Fruit fly (Drosophila melanogaster): Measurements from ENCODE around the gene Agpat3.

Gene Agpat3

DNA sequence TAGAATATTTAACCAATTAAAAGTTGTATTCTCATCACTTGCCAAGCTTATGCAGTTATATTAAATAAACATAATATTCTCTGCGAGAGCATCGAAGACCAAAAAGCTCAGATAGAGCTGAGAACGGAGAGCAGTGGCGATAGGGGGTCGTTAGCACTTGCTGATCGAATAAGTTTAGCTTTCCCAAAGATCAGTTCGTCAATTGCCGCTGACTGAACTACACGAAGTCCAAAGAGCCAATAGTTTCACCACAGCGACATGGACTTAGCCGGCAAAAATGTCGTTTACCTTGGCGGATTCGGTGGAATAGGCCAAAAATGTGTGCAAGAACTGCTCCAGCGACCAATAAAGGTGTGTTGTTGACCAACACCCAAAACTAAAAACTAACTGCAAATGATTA lies 17.6 kb downstream of the Agpat3 start, which contains the start of gene CG4842:
CG4842 (plus strand) TSS at position 191 of the 400 bp plus-strand sequence.
- TF ChIP-seq CG17801 (GFP tag; optimal IDR thresholded peaks at IDR 0.05; ENCODE audit: partially characterized antibody), result no peak

DNA sequence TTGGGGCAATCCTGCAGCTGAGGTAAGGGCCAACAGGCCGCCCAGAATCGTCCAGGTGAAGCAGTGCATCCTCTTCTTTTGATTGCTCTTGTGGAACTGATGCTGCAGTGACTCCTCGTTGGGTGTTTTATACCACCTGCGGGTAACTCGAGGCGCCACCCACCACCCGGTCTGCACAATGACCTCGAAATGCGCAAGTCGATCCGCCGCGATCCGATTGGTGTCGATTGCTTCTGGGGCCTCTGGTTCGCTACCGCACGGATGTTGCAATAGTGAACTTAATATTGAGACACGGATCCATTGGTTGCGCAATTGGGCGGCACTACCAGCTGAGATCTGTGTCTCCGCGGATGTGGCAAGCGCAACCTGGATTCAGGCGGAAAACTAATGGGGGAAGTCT lies 18.5 kb downstream of the Agpat3 start, which contains the start of gene Cpr72Ec:
Cpr72Ec (minus strand) TSS at position 101 of the 400 bp plus-strand sequence.
- no peak for TF ChIP-seq CG17801 (GFP tag; optimal IDR thresholded peaks at IDR 0.05; ENCODE audit: partially characterized antibody)

dm6 chr3L:16364599-16364998 lies 21.2 kb downstream of the Agpat3 start, which contains the start of gene Cpr72Eb:
Cpr72Eb (plus strand) TSS chr3L:16364899.
- no peak for TF ChIP-seq CG17801 (GFP tag; optimal IDR thresholded peaks at IDR 0.05; ENCODE audit: partially characterized antibody)

- no peak for TF ChIP-seq CG17801 (GFP tag; optimal IDR thresholded peaks at IDR 0.05; ENCODE audit: partially characterized antibody)
Measured at dm6 chr3L:16364182-16364581, 21.6 kb downstream of the Agpat3 start.

dm6 chr3L:16362119-16362653 lies 23.6 kb downstream of the Agpat3 start, which contains the start of gene Cpr72Ea:
Cpr72Ea (plus strand) TSS chr3L:16362603.
- no peak for TF ChIP-seq CG17801 (GFP tag; optimal IDR thresholded peaks at IDR 0.05; ENCODE audit: partially characterized antibody)

DNA sequence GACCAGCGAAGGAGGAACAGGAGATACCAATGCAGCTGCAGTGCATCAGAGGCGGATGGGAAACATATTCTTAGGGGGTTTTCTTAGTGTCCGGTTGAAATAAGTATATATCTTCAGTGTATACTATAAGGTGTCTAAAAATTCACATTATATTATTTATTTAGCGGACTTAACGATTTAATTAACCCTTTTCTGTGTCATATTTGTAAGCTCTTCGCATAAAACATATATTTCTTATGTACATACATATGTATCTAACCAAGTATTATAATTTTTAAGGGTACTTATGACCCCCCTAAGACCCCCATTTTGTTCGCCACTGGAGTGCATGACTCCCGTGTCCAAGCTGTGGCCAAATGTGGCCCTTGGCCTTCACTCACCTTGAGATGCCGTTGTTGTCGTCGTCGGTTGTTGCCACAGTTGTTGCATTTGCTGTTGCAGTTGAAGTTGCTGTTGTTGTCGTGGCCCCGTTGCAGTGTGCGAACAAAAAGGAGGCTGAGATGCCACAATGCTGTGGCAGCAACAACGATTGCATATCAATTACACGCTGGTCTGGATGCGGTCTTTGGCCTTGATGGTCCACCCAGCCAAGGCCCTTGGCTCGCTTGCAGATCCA lies 24.4 kb downstream of the Agpat3 start:
- TF ChIP-seq CG17801 (GFP tag; optimal IDR thresholded peaks at IDR 0.05; ENCODE audit: partially characterized antibody), result no peak

- TF ChIP-seq CG17801 (GFP tag; optimal IDR thresholded peaks at IDR 0.05; ENCODE audit: partially characterized antibody), result no peak
Measured at dm6 chr3L:16359795-16360194, 26.0 kb downstream of the Agpat3 start.

DNA sequence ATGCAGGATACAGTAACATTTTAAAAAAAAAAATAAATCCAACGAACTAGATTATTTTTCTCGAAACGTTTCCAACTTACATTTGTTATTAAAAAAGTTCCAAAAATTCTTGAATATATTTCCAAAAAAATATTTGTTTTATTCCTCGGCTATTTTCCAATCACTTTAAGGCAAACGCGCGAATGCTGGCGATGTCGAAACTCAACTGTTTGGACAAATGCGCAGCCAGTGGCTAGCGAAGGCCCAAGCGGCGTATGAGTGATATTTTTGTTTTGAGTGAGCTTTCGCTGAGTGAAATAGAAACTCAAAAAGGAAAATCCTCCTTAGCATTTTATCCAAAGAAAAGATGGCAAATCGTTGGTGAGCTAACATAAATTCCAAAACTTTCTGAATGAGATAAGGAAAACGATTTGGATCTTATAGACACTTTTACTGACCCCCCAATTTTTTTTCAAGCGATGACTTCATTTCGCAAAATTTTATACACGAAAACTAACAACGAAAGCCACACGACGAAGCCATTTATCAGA lies 26.5 kb downstream of the Agpat3 start, which contains the start of gene ringer:
ringer (minus strand) TSS at position 210 of the 530 bp plus-strand sequence.
- TF ChIP-seq CG17801 (GFP tag; optimal IDR thresholded peaks at IDR 0.05; ENCODE audit: partially characterized antibody), result no peak

DNA sequence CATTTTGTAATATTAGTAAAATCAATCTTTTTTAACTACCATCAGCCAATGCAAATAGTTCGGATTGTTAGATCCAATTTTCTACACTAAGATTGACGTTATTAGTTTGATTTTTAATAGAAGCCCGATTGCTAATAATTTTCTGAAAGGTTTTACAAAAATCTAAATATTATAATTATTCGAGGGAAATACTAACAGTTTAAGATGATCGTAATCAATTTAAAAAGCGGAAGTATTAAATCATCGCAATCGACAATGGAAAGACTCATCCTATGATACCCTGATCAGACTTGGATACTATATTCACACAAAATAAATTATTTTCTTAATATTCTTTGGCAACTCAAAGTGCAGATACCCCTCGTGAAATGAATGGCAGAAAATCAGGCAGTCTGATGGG lies 27.9 kb downstream of the Agpat3 start:
- TF ChIP-seq CG17801 (GFP tag; optimal IDR thresholded peaks at IDR 0.05; ENCODE audit: partially characterized antibody), result no peak

DNA sequence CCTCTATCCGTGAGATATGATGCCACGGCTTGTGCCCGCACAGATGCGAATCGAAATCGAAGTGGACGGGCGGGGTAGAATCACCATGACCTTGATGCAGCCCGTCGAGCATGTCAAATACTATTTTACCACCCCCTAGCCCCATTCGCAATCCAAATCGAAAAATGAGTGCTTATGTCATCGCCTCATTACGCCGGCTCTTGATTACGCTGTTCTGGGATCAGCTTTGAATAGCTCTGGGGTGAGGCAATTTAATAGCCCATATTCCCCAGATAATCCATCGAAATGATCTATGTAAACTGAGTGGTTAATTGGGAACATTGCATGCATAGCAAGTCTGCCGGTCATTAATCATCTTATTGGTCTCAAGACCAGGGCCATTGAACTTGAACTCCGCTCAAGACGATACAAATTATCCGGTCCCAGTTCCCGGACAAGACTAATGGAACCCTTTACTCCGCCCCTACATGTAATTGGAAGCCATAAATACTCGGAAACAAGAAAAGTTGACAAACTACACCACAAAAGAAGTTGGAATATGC lies 28.5 kb downstream of the Agpat3 start:
- no peak for TF ChIP-seq CG17801 (GFP tag; optimal IDR thresholded peaks at IDR 0.05; ENCODE audit: partially characterized antibody)

DNA sequence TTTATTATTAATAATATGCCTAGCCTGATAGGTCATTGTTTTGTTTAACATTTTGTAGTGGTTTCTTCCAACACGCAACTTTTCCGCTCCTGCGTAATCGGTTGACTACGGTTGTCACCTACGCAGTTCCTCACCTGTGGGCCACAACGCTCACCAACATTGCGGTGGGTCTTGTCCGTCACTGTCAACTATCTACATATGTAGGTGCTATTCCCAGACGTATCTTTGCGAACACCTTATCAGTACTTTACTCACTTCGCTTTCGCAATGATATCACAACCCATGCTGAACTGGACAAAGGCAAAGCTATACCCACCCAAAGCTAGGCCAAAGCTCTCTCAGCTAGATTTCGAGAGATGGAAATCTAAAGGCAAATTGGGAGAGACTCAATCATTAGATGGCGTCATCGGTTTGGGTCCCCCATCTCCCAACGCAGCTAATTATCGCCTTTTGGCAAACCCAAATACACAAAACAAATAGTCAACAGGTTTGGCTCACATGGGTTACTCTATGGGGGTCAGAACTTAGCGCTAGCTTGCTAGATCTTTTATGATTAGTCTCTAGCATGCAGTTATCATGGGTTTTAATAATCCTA lies 29.5 kb downstream of the Agpat3 start:
- no peak for TF ChIP-seq CG17801 (GFP tag; optimal IDR thresholded peaks at IDR 0.05; ENCODE audit: partially characterized antibody)

dm6 chr3L:16354197-16354596 lies 31.6 kb downstream of the Agpat3 start, which contains the start of gene Pdh:
Pdh (minus strand) TSS chr3L:16354297.
- TF ChIP-seq CG17801 (GFP tag; optimal IDR thresholded peaks at IDR 0.05; ENCODE audit: partially characterized antibody), result no peak

DNA sequence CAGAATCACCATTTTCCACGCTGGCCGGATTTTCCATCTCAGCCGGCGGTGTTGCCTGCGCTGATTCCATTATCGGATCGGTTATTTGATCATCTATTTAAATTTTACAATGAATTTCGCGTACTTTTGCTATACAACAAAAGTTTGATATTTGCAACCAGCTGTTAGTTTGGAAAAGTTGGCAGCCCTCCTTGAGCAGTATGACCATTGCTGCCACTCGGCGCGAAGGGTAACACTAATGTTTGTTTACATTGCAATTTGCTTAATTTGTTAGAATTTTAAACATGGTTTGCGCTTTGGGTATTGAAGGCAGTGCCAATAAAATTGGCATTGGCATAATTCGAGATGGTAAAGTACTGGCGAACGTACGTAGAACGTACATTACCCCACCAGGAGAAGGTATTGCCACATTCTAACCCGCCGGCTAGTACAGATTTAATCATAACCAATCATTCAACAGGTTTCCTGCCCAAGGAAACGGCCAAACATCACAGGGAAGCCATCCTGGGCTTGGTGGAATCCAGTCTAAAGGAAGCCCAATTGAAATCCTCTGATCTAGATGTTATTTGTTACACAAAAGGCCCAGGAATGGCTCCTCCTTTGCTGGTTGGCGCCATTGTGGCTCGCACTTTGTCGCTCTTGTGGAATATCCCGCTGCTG lies 33.9 kb downstream of the Agpat3 start, which contains the start of the genes Golgin104 and Tcs3:
Golgin104 (minus strand) TSS at position 182 of the 660 bp plus-strand sequence.
Tcs3 (plus strand) TSS at position 222 of the 660 bp plus-strand sequence.
- no peak for TF ChIP-seq CG17801 (GFP tag; optimal IDR thresholded peaks at IDR 0.05; ENCODE audit: partially characterized antibody)

dm6 chr3L:16349686-16350085 lies 36.1 kb downstream of the Agpat3 start:
- TF ChIP-seq CG17801 (GFP tag; optimal IDR thresholded peaks at IDR 0.05; ENCODE audit: partially characterized antibody), result no peak

dm6 chr3L:16347914-16348313 lies 37.8 kb downstream of the Agpat3 start, which contains the start of gene mRpS34:
mRpS34 (plus strand) TSS chr3L:16348074.
- no peak for TF ChIP-seq CG17801 (GFP tag; optimal IDR thresholded peaks at IDR 0.05; ENCODE audit: partially characterized antibody)
